Fruit fly (Drosophila melanogaster) whole organism, embryonic: Measurements from ENCODE around the gene Pits.

Experiments
- Adf1 ChIP-seq: fragments of 200-800 bp; sonication (Bioruptor generic); IDR thresholded peaks from 2 replicates; pipeline ENCODE4 v1.3.6; 2022; ENCODE audit warnings: missing biosample characterization, missing genetic modification characterization
- Asciz ChIP-seq: fragments of 200-800 bp; sonication (Bioruptor generic); optimal IDR thresholded peaks from 2 replicates; lab custom pipeline; 2017; ENCODE audit warnings: missing biosample characterization, mild to moderate bottlenecking, missing genetic modification characterization, missing genetic modification reagents
- CG11723 ChIP-seq: fragments of 200-800 bp; sonication (Bioruptor generic); optimal IDR thresholded peaks from 2 replicates; lab custom pipeline; 2017; ENCODE audit warnings: missing biosample characterization, mild to moderate bottlenecking, missing genetic modification characterization
- CG1233 ChIP-seq: fragments of 200-800 bp; sonication (Bioruptor generic); optimal IDR thresholded peaks from 4 replicates; lab custom pipeline; 2018; ENCODE audit warnings: missing biosample characterization, mild to moderate bottlenecking, missing genetic modification characterization
- CG12744 ChIP-seq: fragments of 200-800 bp; sonication (Bioruptor generic); optimal IDR thresholded peaks from 2 replicates; lab custom pipeline; 2016; ENCODE audit warnings: missing biosample characterization, missing genetic modification characterization
- CG16779 ChIP-seq: fragments of 200-800 bp; sonication (Bioruptor generic); IDR thresholded peaks from 2 replicates; pipeline ENCODE4 v1.3.6; 2022; ENCODE audit warnings: missing biosample characterization, missing genetic modification characterization
- CG16813 ChIP-seq: fragments of 200-800 bp; sonication (Bioruptor generic); IDR thresholded peaks from 3 replicates; pipeline ENCODE4 v1.3.6; 2022; ENCODE audit warnings: missing biosample characterization, missing genetic modification characterization; ENCODE audit not compliant: partially characterized antibody
- CG2120 ChIP-seq: fragments of 200-800 bp; sonication (Bioruptor generic); optimal IDR thresholded peaks from 3 replicates; lab custom pipeline; 2016; ENCODE audit warnings: missing biosample characterization, missing genetic modification characterization
- CG31224 ChIP-seq: fragments of 200-800 bp; sonication (Bioruptor generic); IDR thresholded peaks from 2 replicates; pipeline ENCODE4 v1.3.6; 2022; ENCODE audit warnings: missing biosample characterization, missing genetic modification characterization
- CG32767 ChIP-seq: fragments of 200-800 bp; sonication (Bioruptor generic); IDR thresholded peaks from 2 replicates; pipeline ENCODE4 v1.3.6; 2022; ENCODE audit warnings: missing biosample characterization, missing genetic modification characterization
- CG42726 ChIP-seq: fragments of 200-800 bp; sonication (Bioruptor generic); IDR thresholded peaks from 2 replicates; pipeline ENCODE4 v1.3.6; 2022; ENCODE audit warnings: missing biosample characterization, missing genetic modification characterization; ENCODE audit not compliant: partially characterized antibody
- CG4730 ChIP-seq: fragments of 200-800 bp; sonication (Bioruptor generic); IDR thresholded peaks from 2 replicates; pipeline ENCODE4 v1.3.6; 2022; ENCODE audit warnings: missing biosample characterization, missing genetic modification characterization
- CG6175 ChIP-seq: fragments of 200-800 bp; sonication (Bioruptor generic); IDR thresholded peaks from 3 replicates; pipeline ENCODE4 v1.3.6; 2022; ENCODE audit warnings: missing biosample characterization, missing genetic modification characterization
- CG6654 ChIP-seq: fragments of 200-800 bp; sonication (Bioruptor generic); optimal IDR thresholded peaks from 2 replicates; lab custom pipeline; 2017; ENCODE audit warnings: missing biosample characterization, mild to moderate bottlenecking, missing genetic modification characterization
- CG8089 ChIP-seq: fragments of 200-800 bp; sonication (Bioruptor generic); optimal IDR thresholded peaks from 3 replicates; lab custom pipeline; 2016; ENCODE audit warnings: missing biosample characterization, missing genetic modification characterization
- CG8281 ChIP-seq: fragments of 200-800 bp; sonication (Bioruptor generic); optimal IDR thresholded peaks from 2 replicates; lab custom pipeline; 2018; ENCODE audit warnings: missing biosample characterization, mild to moderate bottlenecking, missing genetic modification characterization, moderate library complexity
- CG8765 ChIP-seq: fragments of 200-800 bp; sonication (Bioruptor generic); IDR thresholded peaks from 2 replicates; pipeline ENCODE4 v1.3.6; 2022; ENCODE audit warnings: missing biosample characterization, missing genetic modification characterization
- CG9437 ChIP-seq: fragments of 200-800 bp; sonication (Bioruptor generic); optimal IDR thresholded peaks from 2 replicates; lab custom pipeline; 2018; ENCODE audit warnings: missing biosample characterization, mild to moderate bottlenecking, missing genetic modification characterization
- D ChIP-seq, 2 experiments: fragments of 200-800 bp in 1 of 2; fragments of >200 bp in 1 of 2; sonication (Bioruptor generic) in 1 of 2; optimal IDR thresholded peaks; 2 replicates in 1 of 2; 3 replicates in 1 of 2; lab custom pipeline; 2017; ENCODE audit warnings: mild to moderate bottlenecking in 1 of 2, missing biosample characterization in 1 of 2, missing genetic modification characterization in 1 of 2, missing genetic modification reagents in 1 of 2
- Eip74EF ChIP-seq, 2 experiments: fragments of 200-800 bp in 1 of 2; fragments of >200 bp in 1 of 2; sonication (Bioruptor generic) in 1 of 2; optimal IDR thresholded peaks; 2 replicates each; lab custom pipeline; 2017 to 2019; ENCODE audit warnings: missing biosample characterization in 2 of 2, missing genetic modification characterization in 2 of 2, mild to moderate bottlenecking in 1 of 2, moderate library complexity in 1 of 2
- Fer2 ChIP-seq: fragments of 200-800 bp; sonication (Bioruptor generic); optimal IDR thresholded peaks from 2 replicates; lab custom pipeline; 2018; ENCODE audit warnings: missing biosample characterization, mild to moderate bottlenecking, missing genetic modification characterization, moderate library complexity
- MBD-R2 ChIP-seq: fragments of 200-800 bp; sonication (Bioruptor generic); IDR thresholded peaks from 2 replicates; pipeline ENCODE4 v1.3.6; 2022; ENCODE audit warnings: missing biosample characterization, missing genetic modification characterization
- Max ChIP-seq: fragments of 200-800 bp; sonication (Bioruptor generic); optimal IDR thresholded peaks from 2 replicates; lab custom pipeline; 2016; ENCODE audit warnings: missing biosample characterization, mild to moderate bottlenecking, missing genetic modification characterization
- Nf-YA ChIP-seq: fragments of 200-800 bp; sonication (Bioruptor generic); IDR thresholded peaks from 2 replicates; pipeline ENCODE4 v1.3.6; 2022; ENCODE audit warnings: missing biosample characterization, missing genetic modification characterization
- Sry-δ ChIP-seq: fragments of 200-800 bp; sonication (Bioruptor generic); optimal IDR thresholded peaks from 2 replicates; lab custom pipeline; 2016; ENCODE audit warnings: missing biosample characterization, missing genetic modification characterization
- TFAM ChIP-seq: fragments of 200-800 bp; sonication (Bioruptor generic); optimal IDR thresholded peaks from 2 replicates; lab custom pipeline; 2017; ENCODE audit warnings: missing biosample characterization, missing genetic modification characterization, inconsistent platforms
- bowl ChIP-seq: fragments of 200-800 bp; sonication (Bioruptor generic); IDR thresholded peaks from 2 replicates; pipeline ENCODE4 v1.3.6; 2022; ENCODE audit warnings: missing biosample characterization, missing genetic modification characterization
- chinmo ChIP-seq: fragments of 200-800 bp; sonication (Bioruptor generic); IDR thresholded peaks from 4 replicates; pipeline ENCODE4 v1.3.6; 2022; ENCODE audit warnings: missing biosample characterization, missing genetic modification characterization; ENCODE audit not compliant: partially characterized antibody
- chm ChIP-seq: fragments of 200-800 bp; sonication (Bioruptor generic); IDR thresholded peaks from 2 replicates; pipeline ENCODE4 v1.3.6; 2022; ENCODE audit warnings: missing biosample characterization, missing genetic modification characterization
- croc ChIP-seq: fragments of 200-800 bp; sonication (Bioruptor generic); conservative IDR thresholded peaks from 3 replicates; pipeline ENCODE4 v1.3.6; 2022; ENCODE audit warnings: missing biosample characterization, missing genetic modification characterization
- dysf ChIP-seq: fragments of 200-800 bp; sonication (Bioruptor generic); IDR thresholded peaks from 3 replicates; pipeline ENCODE4 v1.3.6; 2022; ENCODE audit warnings: missing biosample characterization, missing genetic modification characterization
- ftz-f1 ChIP-seq: fragments of 200-800 bp; sonication (Bioruptor generic); optimal IDR thresholded peaks from 2 replicates; lab custom pipeline; 2016; ENCODE audit warnings: missing biosample characterization, missing genetic modification characterization
- gfzf ChIP-seq: fragments of 200-800 bp; sonication (Bioruptor generic); optimal IDR thresholded peaks from 2 replicates; lab custom pipeline; 2016; ENCODE audit warnings: missing biosample characterization, mild to moderate bottlenecking, missing genetic modification characterization, moderate library complexity
- grn ChIP-seq: fragments of 200-800 bp; sonication (Bioruptor generic); optimal IDR thresholded peaks from 3 replicates; lab custom pipeline; 2017; ENCODE audit warnings: missing biosample characterization, missing genetic modification characterization
- gsb ChIP-seq: fragments of 200-800 bp; sonication (Bioruptor generic); IDR thresholded peaks from 2 replicates; pipeline ENCODE4 v1.3.6; 2022; ENCODE audit warnings: missing biosample characterization, missing genetic modification characterization
- gt ChIP-seq: fragments of 200-800 bp; sonication (Bioruptor generic); IDR thresholded peaks from 2 replicates; pipeline ENCODE4 v1.3.6; 2022; ENCODE audit warnings: missing biosample characterization, missing genetic modification characterization
- nau ChIP-seq: fragments of 200-800 bp; sonication (Bioruptor generic); optimal IDR thresholded peaks from 3 replicates; lab custom pipeline; 2017; ENCODE audit warnings: missing biosample characterization, mild to moderate bottlenecking, missing genetic modification characterization, missing genetic modification reagents
- nerfin-1 ChIP-seq: fragments of 200-800 bp; sonication (Bioruptor generic); optimal IDR thresholded peaks from 3 replicates; lab custom pipeline; 2019; ENCODE audit warnings: missing biosample characterization, mild to moderate bottlenecking, missing genetic modification characterization, moderate library complexity
- peb ChIP-seq: fragments of 200-800 bp; sonication (Bioruptor generic); IDR thresholded peaks from 2 replicates; pipeline ENCODE4 v1.3.6; 2022; ENCODE audit warnings: missing biosample characterization, missing genetic modification characterization
- pros ChIP-seq: fragments of 200-800 bp; sonication (Bioruptor generic); optimal IDR thresholded peaks from 3 replicates; lab custom pipeline; 2019; ENCODE audit warnings: missing biosample characterization, mild to moderate bottlenecking, missing genetic modification characterization, moderate library complexity
- run ChIP-seq: fragments of 200-800 bp; sonication (Bioruptor generic); optimal IDR thresholded peaks from 3 replicates; lab custom pipeline; 2018; ENCODE audit warnings: missing biosample characterization, mild to moderate bottlenecking, missing genetic modification characterization
- schlank ChIP-seq: fragments of 200-800 bp; sonication (Bioruptor generic); optimal IDR thresholded peaks from 2 replicates; lab custom pipeline; 2018; ENCODE audit warnings: missing biosample characterization, mild to moderate bottlenecking, missing genetic modification characterization
- sd ChIP-seq: fragments of 200-800 bp; sonication (Bioruptor generic); optimal IDR thresholded peaks from 3 replicates; lab custom pipeline; 2018; ENCODE audit warnings: missing biosample characterization, mild to moderate bottlenecking, missing genetic modification characterization, moderate library complexity
- sens ChIP-seq: fragments of 200-800 bp; sonication (Bioruptor generic); peaks from one replicate; lab custom pipeline; 2016; ENCODE audit warnings: missing biosample characterization, missing genetic modification characterization
- sens-2 ChIP-seq: fragments of 200-800 bp; sonication (Bioruptor generic); IDR thresholded peaks from 2 replicates; pipeline ENCODE4 v1.3.6; 2022; ENCODE audit warnings: missing biosample characterization, missing genetic modification characterization
- shn ChIP-seq: fragments of 200-800 bp; sonication (Bioruptor generic); optimal IDR thresholded peaks from 3 replicates; lab custom pipeline; 2016; ENCODE audit warnings: missing biosample characterization, missing genetic modification characterization
- sim ChIP-seq: fragments of 200-800 bp; sonication (Bioruptor generic); IDR thresholded peaks from 2 replicates; pipeline ENCODE4 v1.3.6; 2022; ENCODE audit warnings: missing biosample characterization, missing genetic modification characterization
- slou ChIP-seq: fragments of 200-800 bp; sonication (Bioruptor generic); optimal IDR thresholded peaks from 3 replicates; lab custom pipeline; 2016; ENCODE audit warnings: missing biosample characterization, missing genetic modification characterization
- slp2 ChIP-seq: fragments of 200-800 bp; sonication (Bioruptor generic); optimal IDR thresholded peaks from 2 replicates; lab custom pipeline; 2016; ENCODE audit warnings: missing biosample characterization, missing genetic modification characterization
- wek ChIP-seq: fragments of 200-800 bp; sonication (Bioruptor generic); optimal IDR thresholded peaks from 3 replicates; lab custom pipeline; 2018; ENCODE audit warnings: missing biosample characterization, mild to moderate bottlenecking, missing genetic modification characterization, moderate library complexity

Gene Pits

DNA sequence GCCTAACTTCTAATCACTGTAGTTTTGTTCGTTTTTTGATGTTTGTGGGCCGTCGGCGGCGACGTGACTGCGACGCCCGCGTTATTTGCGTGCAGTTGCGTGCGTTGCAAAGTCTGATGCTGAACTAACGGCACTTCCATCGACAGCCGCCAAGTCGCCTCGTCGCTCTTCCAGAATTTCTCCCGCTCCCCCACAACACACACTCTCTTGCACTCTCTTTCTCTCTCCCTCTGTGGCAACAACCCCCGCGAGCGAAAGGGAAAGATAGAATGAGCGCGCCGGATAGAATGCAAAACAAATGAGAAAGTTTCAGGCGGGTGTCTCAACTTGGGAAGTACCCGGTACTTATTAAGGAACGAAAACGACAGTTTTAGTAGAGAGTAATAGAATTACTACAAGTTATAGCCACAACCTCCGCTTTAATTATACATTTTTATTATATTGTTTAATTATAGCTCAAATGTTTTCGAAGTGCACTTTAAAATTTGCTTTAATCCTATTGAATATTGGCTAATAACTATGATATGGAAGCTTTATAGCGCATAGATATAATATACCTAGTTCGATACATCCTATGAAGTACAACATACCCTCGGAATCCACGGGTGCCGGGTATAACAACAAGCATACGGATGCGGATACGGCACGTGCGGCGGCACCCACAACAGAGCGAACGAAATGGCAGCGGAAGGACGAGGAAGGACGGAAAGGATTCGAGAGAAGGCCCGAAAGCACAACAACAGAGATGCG is 36.0 kb downstream of the Pits start (continued):
- TF ChIP-seq CG16779 (no peak), CG4730 (GFP tag; lab: Robert Waterston, UW) (no peak), gt (GFP tag; lab: Robert Waterston, UW) (0 out of 2 replicates have a peak, but pooled peaks have one; percentile 11), CG8089 (GFP tag; lab: Kevin White, UChicago) (no peak), chinmo (no peak), CG6654 (GFP tag; lab: Kevin White, UChicago) (peak; percentile 6), bowl (no peak), sim (no peak), nau (GFP tag; lab: Kevin White, UChicago) (no peak), ftz-f1 (GFP tag; lab: Kevin White, UChicago) (no peak), Sry-δ (GFP tag; lab: Kevin White, UChicago) (no peak), CG2120 (GFP tag; lab: Kevin White, UChicago) (no peak), CG16813 (GFP tag; lab: Robert Waterston, UW) (no peak), D (optimal IDR thresholded peaks at IDR 0.05; lab: Kevin White, UChicago) (no peak), D (GFP tag; optimal IDR thresholded peaks at IDR 0.05; lab: Kevin White, UChicago) (peak; percentile 7), croc (GFP tag; lab: Robert Waterston, UW) (no peak; the same call in 2 of the 3 replicates), peb (no peak), CG8281 (tag; lab: Kevin White, UChicago) (no peak), CG11723 (GFP tag; lab: Kevin White, UChicago) (no peak), grn (GFP tag; lab: Kevin White, UChicago) (no peak), CG6175 (GFP tag; lab: Robert Waterston, UW) (no peak), slp2 (GFP tag; lab: Kevin White, UChicago) (no peak), CG32767 (GFP tag; lab: Robert Waterston, UW) (no peak), CG9437 (GFP tag; lab: Kevin White, UChicago) (peak; percentile 5), slou (GFP tag; lab: Kevin White, UChicago) (no peak), sens (GFP tag; lab: Kevin White, UChicago) (peak; percentile 45), CG31224 (GFP tag; lab: Robert Waterston, UW) (no peak), nerfin-1 (tag; lab: Kevin White, UChicago) (no peak), Eip74EF (GFP tag; optimal IDR thresholded peaks at IDR 0.05; lab: Kevin White, UChicago) (no peak), CG12744 (GFP tag; lab: Kevin White, UChicago) (no peak), TFAM (GFP tag; lab: Kevin White, UChicago) (no peak), CG42726 (no peak), dysf (GFP tag; lab: Robert Waterston, UW) (peak; percentile 48), Fer2 (tag; lab: Kevin White, UChicago) (no peak), CG1233 (GFP tag; lab: Kevin White, UChicago) (no peak), gfzf (no peak), sd (no peak), Asciz (GFP tag; lab: Kevin White, UChicago) (no peak), chm (GFP tag; lab: Robert Waterston, UW) (no peak), pros (GFP tag; lab: Kevin White, UChicago) (no peak), MBD-R2 (no peak), Max (GFP tag; lab: Kevin White, UChicago) (no peak), shn (GFP tag; lab: Kevin White, UChicago) (no peak), sens-2 (GFP tag; lab: Robert Waterston, UW) (no peak), Nf-YA (GFP tag; lab: Robert Waterston, UW) (no peak), schlank (tag; lab: Kevin White, UChicago) (no peak), wek (no peak), Adf1 (GFP tag; lab: Robert Waterston, UW) (no peak), CG8765 (no peak), run (tag; lab: Kevin White, UChicago) (no peak), gsb (GFP tag; lab: Robert Waterston, UW) (no peak)
